Worm (Caenorhabditis elegans): ENCODE measurements around the gene T04F3.4.

- TF ChIP-seq elt-3 (tag; optimal IDR thresholded peaks at IDR 0.05) (peak in 1 of 3 experiments; percentile 17), skn-1 (tag; optimal IDR thresholded peaks at IDR 0.05) (no peak), fos-1 (tag; optimal IDR thresholded peaks at IDR 0.05) (no peak), egl-27 (tag; optimal IDR thresholded peaks at IDR 0.05) (no peak), mdl-1 (tag; optimal IDR thresholded peaks at IDR 0.05) (no peak), ama-1 (optimal IDR thresholded peaks at IDR 0.05) (no peak), lin-39 (tag; optimal IDR thresholded peaks at IDR 0.05) (no peak), nhr-237 (tag; optimal IDR thresholded peaks at IDR 0.05) (no peak)
Observed at ce11 chrV:11803518-11803994, 40.7 kb upstream of the T04F3.4 start.

All from whole organism, L3 larva.